Fruit fly (Drosophila melanogaster) whole organism, adult: Measurements from ENCODE around the gene CG7044.

Experiments used
- CG11617 ChIP-seq: fragments of 200-800 bp; sonication (Bioruptor generic); optimal IDR thresholded peaks from 2 replicates; lab custom pipeline; 2017; ENCODE audit warnings: mild to moderate bottlenecking, missing biosample characterization, missing genetic modification reagents, missing genetic modification characterization
- CG12768 ChIP-seq: fragments of 200-800 bp; sonication (Bioruptor generic); optimal IDR thresholded peaks from 2 replicates; lab custom pipeline; 2017; ENCODE audit warnings: missing biosample characterization, missing genetic modification characterization, mild to moderate bottlenecking, moderate library complexity, missing genetic modification reagents
- CG14711 ChIP-seq: fragments of 200-800 bp; sonication (Bioruptor generic); optimal IDR thresholded peaks from 2 replicates; lab custom pipeline; 2018; ENCODE audit warnings: missing biosample characterization, mild to moderate bottlenecking, missing genetic modification characterization, moderate library complexity
- CG1620 ChIP-seq: fragments of 200-800 bp; sonication (Bioruptor generic); optimal IDR thresholded peaks from 2 replicates; lab custom pipeline; 2016; ENCODE audit warnings: missing biosample characterization, missing genetic modification characterization
- CG33017 ChIP-seq: fragments of 200-800 bp; sonication (Bioruptor generic); optimal IDR thresholded peaks from 2 replicates; lab custom pipeline; 2018; ENCODE audit warnings: missing biosample characterization, mild to moderate bottlenecking, missing genetic modification characterization, moderate library complexity
- CG5204 ChIP-seq: fragments of 200-800 bp; sonication (Bioruptor generic); optimal IDR thresholded peaks from 2 replicates; lab custom pipeline; 2016; ENCODE audit warnings: missing biosample characterization, missing genetic modification characterization
- CG7045 ChIP-seq: fragments of 200-800 bp; sonication (Bioruptor generic); optimal IDR thresholded peaks from 2 replicates; lab custom pipeline; 2017; ENCODE audit warnings: missing biosample characterization, mild to moderate bottlenecking, missing genetic modification characterization
- CG7101 ChIP-seq: fragments of 200-800 bp; sonication (Bioruptor generic); optimal IDR thresholded peaks from 2 replicates; lab custom pipeline; 2018; ENCODE audit warnings: missing biosample characterization, mild to moderate bottlenecking, missing genetic modification characterization, moderate library complexity
- Clk ChIP-seq: fragments of 200-800 bp; sonication (Bioruptor generic); optimal IDR thresholded peaks from 2 replicates; lab custom pipeline; 2017; ENCODE audit warnings: missing biosample characterization, missing genetic modification characterization
- Crg-1 ChIP-seq: fragments of 200-800 bp; sonication (Bioruptor generic); optimal IDR thresholded peaks from 2 replicates; lab custom pipeline; 2016; ENCODE audit warnings: missing biosample characterization, missing genetic modification characterization
- Hr96 ChIP-seq: fragments of 200-800 bp; sonication (Bioruptor generic); optimal IDR thresholded peaks from 2 replicates; lab custom pipeline; 2016; ENCODE audit warnings: missing biosample characterization, missing genetic modification characterization
- Mnt ChIP-seq: fragments of 200-800 bp; sonication (Bioruptor generic); optimal IDR thresholded peaks from 2 replicates; lab custom pipeline; 2016; ENCODE audit warnings: missing biosample characterization, mild to moderate bottlenecking, missing genetic modification characterization
- bab1 ChIP-seq: fragments of 200-800 bp; sonication (Bioruptor generic); optimal IDR thresholded peaks from 3 replicates; lab custom pipeline; 2019; ENCODE audit warnings: missing biosample characterization, mild to moderate bottlenecking, missing genetic modification characterization, moderate library complexity
- cic ChIP-seq: fragments of 200-800 bp; sonication (Bioruptor generic); optimal IDR thresholded peaks from 2 replicates; lab custom pipeline; 2017; ENCODE audit warnings: missing biosample characterization, mild to moderate bottlenecking, missing genetic modification characterization, moderate library complexity
- cnc ChIP-seq, 2 experiments: fragments of >200 bp; optimal IDR thresholded peaks; 2 replicates each; lab custom pipeline; 2017
- kay ChIP-seq: fragments of 200-800 bp; sonication (Bioruptor generic); peaks from one replicate; lab custom pipeline; 2016; ENCODE audit warnings: missing biosample characterization, missing genetic modification characterization, borderline replicate concordance
- ovo ChIP-seq: fragments of 200-800 bp; sonication (Bioruptor generic); optimal IDR thresholded peaks from 2 replicates; lab custom pipeline; 2016; ENCODE audit warnings: missing biosample characterization, missing genetic modification characterization
- pad ChIP-seq: fragments of 200-800 bp; sonication (Bioruptor generic); optimal IDR thresholded peaks from 3 replicates; lab custom pipeline; 2017; ENCODE audit warnings: missing biosample characterization, missing genetic modification characterization, mild to moderate bottlenecking, moderate library complexity, missing genetic modification reagents
- tj ChIP-seq: fragments of 200-800 bp; sonication (Bioruptor generic); optimal IDR thresholded peaks from 3 replicates; lab custom pipeline; 2017; ENCODE audit warnings: missing biosample characterization, mild to moderate bottlenecking, missing genetic modification characterization, moderate library complexity
- toe ChIP-seq: fragments of 200-800 bp; sonication (Bioruptor generic); optimal IDR thresholded peaks from 2 replicates; lab custom pipeline; 2016; ENCODE audit warnings: missing biosample characterization, missing genetic modification characterization

The CG7044 gene

dm6 chr3R:21124225-21124624, 22.7 kb upstream of the CG7044 start:
- no peak for TF ChIP-seq Clk

DNA sequence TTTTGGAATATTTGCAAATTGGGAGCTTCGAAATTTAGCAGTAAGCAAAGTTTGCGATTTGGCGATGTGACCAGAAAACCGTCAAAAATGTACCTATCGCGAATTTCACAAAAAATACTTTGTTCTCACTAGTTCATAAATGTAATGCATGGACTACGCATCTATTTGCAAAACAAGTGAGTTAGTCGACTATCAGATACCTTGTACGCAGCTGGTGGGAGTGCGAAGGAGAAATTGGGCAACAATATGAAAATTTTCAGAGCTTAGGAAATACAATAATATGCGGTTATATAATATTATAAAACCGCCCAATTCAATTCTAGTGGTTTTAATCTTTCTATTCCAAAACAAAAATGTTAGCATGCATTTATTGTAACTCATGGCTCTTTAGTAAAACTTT, 17.3 kb upstream of the CG7044 start, which contains the start of gene Bdbt:
Gene Bdbt (minus strand): TSS at position 73 of the 400 bp plus-strand sequence.
- TF ChIP-seq CG7045 (GFP tag; lab: Kevin White, UChicago) (no peak), CG33017 (no peak), kay (GFP tag; lab: Kevin White, UChicago) (no peak), CG1620 (GFP tag; lab: Kevin White, UChicago) (no peak), Clk (no peak), Mnt (peak; percentile 67), pad (GFP tag; lab: Kevin White, UChicago) (no peak), toe (no peak), CG12768 (GFP tag; lab: Kevin White, UChicago) (peak; percentile 7), tj (GFP tag; lab: Kevin White, UChicago) (peak; percentile 31), CG14711 (tag; lab: Kevin White, UChicago) (no peak), CG11617 (GFP tag; lab: Kevin White, UChicago) (peak; percentile 9), Crg-1 (GFP tag; lab: Kevin White, UChicago) (no peak), CG7101 (tag; lab: Kevin White, UChicago) (peak; percentile 32), cic (GFP tag; lab: Kevin White, UChicago) (no peak), cnc (optimal IDR thresholded peaks at IDR 0.05; lab: Kevin White, UChicago) (no peak), bab1 (GFP tag; lab: Kevin White, UChicago) (no peak), ovo (GFP tag; lab: Kevin White, UChicago) (no peak), Hr96 (no peak), CG5204 (GFP tag; lab: Kevin White, UChicago) (no peak)

DNA sequence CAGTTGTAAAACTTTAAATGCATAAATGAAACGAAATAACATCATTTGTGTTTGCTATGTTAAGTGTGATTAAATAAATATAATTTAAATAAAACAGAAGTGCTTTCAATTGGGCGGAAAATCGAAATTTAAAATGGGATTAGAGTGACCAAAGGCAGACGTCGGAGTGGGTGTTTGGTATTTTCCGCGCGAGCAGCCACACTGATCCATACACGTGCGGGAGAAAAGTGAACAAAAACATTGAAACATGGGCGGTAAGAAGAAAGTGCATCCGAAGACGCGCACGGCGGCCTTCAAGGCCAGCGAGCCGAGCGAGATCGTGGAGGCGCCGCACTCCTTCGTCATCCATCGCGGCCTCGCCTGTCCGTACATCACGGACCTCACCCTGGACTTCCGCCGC, 14.5 kb upstream of the CG7044 start, which contains the start of gene ppan:
Gene ppan (plus strand): TSS at position 198 of the 400 bp plus-strand sequence.
- TF ChIP-seq bab1 (GFP tag; lab: Kevin White, UChicago) (peak; percentile 49), Mnt (peak; percentile 98), cnc (optimal IDR thresholded peaks at IDR 0.05; lab: Kevin White, UChicago) (no peak), CG33017 (no peak), Hr96 (no peak), CG1620 (GFP tag; lab: Kevin White, UChicago) (no peak), CG7101 (tag; lab: Kevin White, UChicago) (peak; percentile 2), CG7045 (GFP tag; lab: Kevin White, UChicago) (no peak), CG5204 (GFP tag; lab: Kevin White, UChicago) (no peak), CG12768 (GFP tag; lab: Kevin White, UChicago) (no peak), toe (no peak), ovo (GFP tag; lab: Kevin White, UChicago) (no peak), Crg-1 (GFP tag; lab: Kevin White, UChicago) (no peak), CG11617 (GFP tag; lab: Kevin White, UChicago) (peak; percentile 13), cic (GFP tag; lab: Kevin White, UChicago) (no peak), CG14711 (tag; lab: Kevin White, UChicago) (no peak), kay (GFP tag; lab: Kevin White, UChicago) (no peak), pad (GFP tag; lab: Kevin White, UChicago) (no peak)

DNA sequence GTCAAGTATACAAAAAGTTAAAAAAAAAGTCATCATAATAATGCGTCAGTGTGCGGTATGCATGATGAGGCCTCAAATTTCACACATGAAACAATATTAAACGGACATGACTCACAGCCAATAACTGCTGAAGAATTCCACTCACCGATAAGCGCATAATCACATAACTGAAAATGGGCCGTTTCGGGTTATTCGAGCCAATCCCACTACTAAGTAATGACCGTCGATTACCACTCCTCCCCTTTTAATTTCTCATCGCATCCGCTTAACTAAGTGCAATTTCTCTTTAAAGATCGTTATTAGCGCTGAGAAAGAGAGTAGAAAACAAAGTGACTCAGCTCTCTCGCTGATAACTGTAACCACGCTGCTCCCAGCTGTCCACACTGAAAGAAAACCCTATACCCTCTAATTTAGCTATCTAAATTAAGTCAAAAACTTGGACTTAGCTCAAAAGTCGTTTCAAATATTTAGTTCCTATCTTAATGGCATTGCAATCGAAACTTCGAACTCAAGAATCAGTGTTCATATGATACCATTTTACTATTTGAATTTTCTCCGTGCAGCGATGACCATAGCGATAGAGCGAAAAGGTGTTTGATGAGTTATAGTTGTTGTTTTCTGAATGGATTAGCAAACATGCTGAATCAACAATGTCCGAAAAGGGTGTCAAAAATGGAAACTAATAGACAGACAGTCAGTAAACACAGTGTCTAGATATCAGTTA, 11.4 kb upstream of the CG7044 start:
- peak; percentile 77 for TF ChIP-seq CG7101 (tag; lab: Kevin White, UChicago)
- TF ChIP-seq Mnt, result peak; percentile 43
- TF ChIP-seq cnc (optimal IDR thresholded peaks at IDR 0.05; lab: Kevin White, UChicago), result no peak
- TF ChIP-seq tj (GFP tag; lab: Kevin White, UChicago), result peak; percentile 40
- TF ChIP-seq pad (GFP tag; lab: Kevin White, UChicago), result no peak
- no peak for TF ChIP-seq toe
- TF ChIP-seq CG1620 (GFP tag; lab: Kevin White, UChicago), result peak; percentile 58
- TF ChIP-seq cic (GFP tag; lab: Kevin White, UChicago), result peak; percentile 9
- peak; percentile 81 for TF ChIP-seq bab1 (GFP tag; lab: Kevin White, UChicago)
- no peak for TF ChIP-seq Clk
- TF ChIP-seq CG5204 (GFP tag; lab: Kevin White, UChicago), result no peak
- peak; percentile 57 for TF ChIP-seq CG12768 (GFP tag; lab: Kevin White, UChicago)
- peak; percentile 86 for TF ChIP-seq CG33017
- peak; percentile 7 for TF ChIP-seq CG7045 (GFP tag; lab: Kevin White, UChicago)
- TF ChIP-seq Crg-1 (GFP tag; lab: Kevin White, UChicago), result peak; percentile 48
- TF ChIP-seq ovo (GFP tag; lab: Kevin White, UChicago), result peak; percentile 81
- peak; percentile 75 for TF ChIP-seq CG14711 (tag; lab: Kevin White, UChicago)
- peak; percentile 76 for TF ChIP-seq CG11617 (GFP tag; lab: Kevin White, UChicago)
- TF ChIP-seq kay (GFP tag; lab: Kevin White, UChicago), result no peak
- TF ChIP-seq Hr96, result no peak

DNA sequence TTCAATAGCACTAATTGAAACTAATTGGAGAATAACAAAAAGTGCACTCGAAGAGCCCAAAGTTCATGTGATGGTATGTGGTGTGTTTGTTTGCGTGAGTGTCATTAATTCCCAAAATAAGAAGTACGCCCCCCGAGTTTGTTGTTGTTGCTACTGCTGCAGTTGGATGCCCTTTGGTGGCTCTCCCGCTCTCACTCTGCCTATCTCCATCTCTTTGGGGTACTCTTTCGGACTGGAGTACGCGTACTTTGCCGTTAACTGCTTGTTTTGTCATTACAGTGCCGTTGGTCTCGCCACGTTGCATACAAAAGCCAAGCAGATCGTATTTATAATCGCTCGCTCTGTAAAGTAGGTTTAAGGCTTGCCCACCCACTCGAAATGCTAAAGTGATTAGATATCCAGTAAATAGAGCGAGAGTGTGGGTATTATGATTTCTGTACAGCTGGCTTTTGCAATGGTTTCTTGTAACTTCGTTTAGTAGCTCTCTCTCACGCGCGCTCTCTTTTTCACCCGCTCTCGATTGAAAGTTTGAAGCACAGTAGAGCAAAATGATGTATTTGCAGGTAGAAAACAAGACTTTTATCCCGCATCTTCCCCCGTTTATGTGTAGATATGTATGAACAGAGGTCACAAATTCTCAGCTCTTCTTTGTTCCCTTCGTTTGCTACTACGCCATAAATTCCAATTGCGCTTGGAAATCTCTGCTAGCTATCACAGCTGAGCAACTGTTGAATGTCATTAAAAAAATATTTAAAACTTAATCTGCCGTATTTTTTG, 10.6 kb upstream of the CG7044 start:
- TF ChIP-seq tj (GFP tag; lab: Kevin White, UChicago) (peak; percentile 8), Mnt (peak; percentile 17), Hr96 (no peak), Crg-1 (GFP tag; lab: Kevin White, UChicago) (no peak), ovo (GFP tag; lab: Kevin White, UChicago) (peak; percentile 21), bab1 (GFP tag; lab: Kevin White, UChicago) (no peak), pad (GFP tag; lab: Kevin White, UChicago) (peak; percentile 91), cic (GFP tag; lab: Kevin White, UChicago) (peak; percentile 62), CG12768 (GFP tag; lab: Kevin White, UChicago) (peak; percentile 64), CG33017 (no peak)
